Fruit fly (Drosophila melanogaster): ENCODE data around the gene mei-P26.

DNA sequence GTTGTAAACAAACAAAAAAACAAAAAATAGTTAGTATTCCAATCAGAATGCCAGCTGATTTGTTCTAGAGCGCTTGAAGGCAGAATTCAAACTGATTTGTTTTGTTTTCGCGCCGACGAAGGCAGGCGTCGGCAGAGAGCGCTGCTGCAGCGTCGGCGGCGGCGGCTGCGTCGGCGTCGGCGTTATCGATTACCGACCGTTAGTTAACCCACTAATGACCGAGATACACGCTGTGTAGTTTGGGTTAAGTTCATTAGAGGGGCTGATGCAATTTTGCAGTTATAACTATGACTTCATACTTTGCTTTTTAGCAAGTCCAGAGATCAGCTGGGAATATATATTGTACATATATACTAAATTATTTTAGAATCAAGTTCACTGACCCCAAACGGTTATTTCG, 60.1 kb downstream of the mei-P26 start, which contains the start of gene t:
- TF ChIP-seq CG14711 (tag; optimal IDR thresholded peaks at IDR 0.05) (no peak), toe (GFP tag; optimal IDR thresholded peaks at IDR 0.05) (no peak), pad (GFP tag; optimal IDR thresholded peaks at IDR 0.05) (no peak), Hr96 (GFP tag; optimal IDR thresholded peaks at IDR 0.05) (no peak), CG5204 (GFP tag; optimal IDR thresholded peaks at IDR 0.05) (peak; percentile 17), Clk (GFP tag; optimal IDR thresholded peaks at IDR 0.05) (no peak), CG7101 (tag; optimal IDR thresholded peaks at IDR 0.05) (no peak), cnc (optimal IDR thresholded peaks at IDR 0.05) (no peak), bab1 (GFP tag; optimal IDR thresholded peaks at IDR 0.05) (no peak), ovo (GFP tag; optimal IDR thresholded peaks at IDR 0.05) (no peak), Mnt (GFP tag; optimal IDR thresholded peaks at IDR 0.05) (no peak), kay (GFP tag; ENCODE audit: borderline replicate concordance) (no peak)
